Fruit fly (Drosophila melanogaster) whole organism, pupa: ENCODE measurements around the gene CG46059.

Experiments used
- CG4496 ChIP-seq: fragments of 200-800 bp; sonication (Bioruptor generic); IDR thresholded peaks from 3 replicates; pipeline ENCODE4 v1.3.6; 2022; ENCODE audit warnings: missing biosample characterization, missing genetic modification characterization
- CG9948 ChIP-seq: fragments of 200-800 bp; sonication (Bioruptor generic); optimal IDR thresholded peaks from 2 replicates; lab custom pipeline; 2018; ENCODE audit warnings: missing biosample characterization, mild to moderate bottlenecking, missing genetic modification characterization, moderate library complexity
- EcR ChIP-seq: fragments of 200-800 bp; sonication (Bioruptor generic); optimal IDR thresholded peaks from 3 replicates; lab custom pipeline; 2019; ENCODE audit warnings: missing biosample characterization, missing genetic modification characterization, mild to moderate bottlenecking, moderate library complexity, missing genetic modification reagents
- Ets98B ChIP-seq: fragments of 200-800 bp; sonication (Bioruptor generic); IDR thresholded peaks from 2 replicates; pipeline ENCODE4 v1.3.6; 2022; ENCODE audit warnings: missing biosample characterization, missing genetic modification characterization
- Pif1B ChIP-seq: fragments of 200-800 bp; sonication (Bioruptor generic); optimal IDR thresholded peaks from 3 replicates; lab custom pipeline; 2016; ENCODE audit warnings: missing biosample characterization, missing genetic modification characterization
- Snoo ChIP-seq: fragments of 200-800 bp; sonication (Bioruptor generic); optimal IDR thresholded peaks from 3 replicates; lab custom pipeline; 2017; ENCODE audit warnings: missing biosample characterization, mild to moderate bottlenecking, missing genetic modification characterization, inconsistent platforms
- fd96Ca ChIP-seq: fragments of 200-800 bp; sonication (Bioruptor generic); IDR thresholded peaks from 3 replicates; pipeline ENCODE4 v1.3.6; 2022; ENCODE audit warnings: missing biosample characterization, missing genetic modification characterization

DNA sequence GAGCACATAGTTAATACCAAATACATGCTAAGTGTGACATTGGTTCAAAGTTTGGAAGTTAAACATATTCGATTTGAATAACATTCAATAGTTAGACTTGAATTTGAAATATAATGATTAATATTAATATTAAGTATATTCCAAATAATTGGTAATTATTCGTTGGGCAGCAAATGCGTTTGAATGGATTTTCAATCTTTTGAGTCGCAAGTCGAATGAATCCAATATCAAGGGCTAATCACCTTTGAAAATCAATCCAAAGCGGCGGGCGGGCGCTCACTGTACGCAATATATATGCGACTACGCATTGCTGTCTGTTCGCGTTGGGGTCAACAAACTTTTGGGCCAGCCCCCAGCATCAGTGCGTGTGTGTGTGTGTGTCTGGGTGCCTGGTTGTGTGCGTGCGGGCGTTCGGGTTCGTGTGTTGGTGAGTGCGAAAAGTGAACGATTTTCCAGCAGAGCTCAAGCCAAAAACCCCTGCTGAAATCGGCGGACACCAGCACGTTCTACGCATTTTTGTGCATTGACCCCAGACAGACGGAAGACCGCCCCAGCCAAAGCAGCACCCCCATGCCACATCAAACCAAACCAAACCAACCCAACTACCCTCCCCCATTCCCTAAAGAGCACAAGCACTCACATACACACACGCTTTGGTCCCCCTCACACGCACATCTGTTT is 45.1 kb downstream of the CG46059 start:
- TF ChIP-seq EcR (GFP tag; lab: Kevin White, UChicago) (peak; percentile 94), CG4496 (GFP tag; lab: Robert Waterston, UW) (no peak), Pif1B (GFP tag; lab: Kevin White, UChicago) (no peak), CG9948 (tag; lab: Kevin White, UChicago) (peak; percentile 17), Ets98B (no peak), Snoo (tag; lab: Kevin White, UChicago) (no peak), fd96Ca (GFP tag; lab: Robert Waterston, UW) (no peak)
